Fruit fly (Drosophila melanogaster): ENCODE measurements around the gene CG42655.

Gene CG42655

DNA sequence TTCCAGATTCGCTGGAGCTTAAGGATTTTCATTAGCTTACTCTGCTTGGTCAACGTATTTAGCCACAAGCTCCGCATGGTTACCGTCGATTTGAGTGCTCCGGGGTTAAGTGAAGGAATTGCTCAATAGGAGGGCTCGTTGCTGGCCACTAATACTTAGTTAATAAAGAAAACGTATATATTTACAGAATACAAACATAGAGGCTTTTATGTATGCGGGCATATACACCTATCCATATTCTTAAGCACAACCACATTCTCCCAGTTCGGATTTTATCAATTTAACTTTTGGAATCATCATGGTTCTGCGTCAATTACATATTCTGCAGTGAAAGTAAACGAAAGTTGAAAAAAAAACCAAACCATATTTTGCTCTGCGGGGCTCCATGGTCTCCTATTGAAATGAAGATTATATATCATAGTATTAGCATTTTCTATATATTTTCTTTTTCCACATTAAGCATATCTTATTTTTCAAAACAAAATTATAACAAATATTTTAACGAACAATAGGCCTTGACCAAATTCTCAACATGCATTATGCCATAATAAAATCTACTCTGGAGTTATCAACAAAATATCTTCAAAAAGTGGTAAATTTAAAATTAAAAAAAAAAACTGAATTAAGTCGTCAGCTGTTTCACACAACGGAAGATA, 46.7 kb upstream of the CG42655 start, which contains the start of the genes Tom20 and Gabat (continued):
- TF ChIP-seq CG5245 (GFP tag; optimal IDR thresholded peaks at IDR 0.05): no peak
- TF ChIP-seq HLHmδ (GFP tag; optimal IDR thresholded peaks at IDR 0.05): no peak
- TF ChIP-seq Bgb (GFP tag; IDR thresholded peaks at IDR 0.05; ENCODE audit: partially characterized antibody): no peak
- no peak for TF ChIP-seq cwo (GFP tag; optimal IDR thresholded peaks at IDR 0.05)
- no peak for TF ChIP-seq CG7556 (GFP tag; optimal IDR thresholded peaks at IDR 0.05)
- TF ChIP-seq ttk (GFP tag; IDR thresholded peaks at IDR 0.05): no peak
- no peak for TF ChIP-seq CG1602 (GFP tag; optimal IDR thresholded peaks at IDR 0.05)
- TF ChIP-seq vvl (GFP tag; IDR thresholded peaks at IDR 0.05): no peak
- TF ChIP-seq fd96Cb (tag; optimal IDR thresholded peaks at IDR 0.05): no peak
- TF ChIP-seq tup (GFP tag; optimal IDR thresholded peaks at IDR 0.05): no peak
- no peak for TF ChIP-seq bab2 (GFP tag; optimal IDR thresholded peaks at IDR 0.05)
- TF ChIP-seq lola (GFP tag; optimal IDR thresholded peaks at IDR 0.05): peak in 1 of 3 experiments; percentile 43
- no peak for TF ChIP-seq phol (tag; optimal IDR thresholded peaks at IDR 0.05)
- TF ChIP-seq crc (GFP tag; optimal IDR thresholded peaks at IDR 0.05): no peak
- no peak for TF ChIP-seq CG9609 (GFP tag; optimal IDR thresholded peaks at IDR 0.05)
- no peak for TF ChIP-seq gce (GFP tag; IDR thresholded peaks at IDR 0.05)
- no peak for TF ChIP-seq NK7.1 (GFP tag; optimal IDR thresholded peaks at IDR 0.05)
- TF ChIP-seq fd3F (GFP tag; optimal IDR thresholded peaks at IDR 0.05): peak; percentile 12
- TF ChIP-seq Side (GFP tag; optimal IDR thresholded peaks at IDR 0.05): no peak
- TF ChIP-seq Aef1 (GFP tag; IDR thresholded peaks at IDR 0.05): no peak
- TF ChIP-seq al (GFP tag; IDR thresholded peaks at IDR 0.05): no peak
- TF ChIP-seq row (GFP tag; IDR thresholded peaks at IDR 0.05): peak; percentile 48
- no peak for TF ChIP-seq CG7745 (tag; optimal IDR thresholded peaks at IDR 0.05)
- no peak for TF ChIP-seq CG43689 (GFP tag; IDR thresholded peaks at IDR 0.05)
- peak; percentile 9 for TF ChIP-seq Fer3 (tag; optimal IDR thresholded peaks at IDR 0.05)
- TF ChIP-seq CG42726 (GFP tag; IDR thresholded peaks at IDR 0.05; ENCODE audit: partially characterized antibody): no peak
- peak; percentile 5 for TF ChIP-seq unpg (GFP tag; optimal IDR thresholded peaks at IDR 0.05)
- TF ChIP-seq toy (GFP tag; IDR thresholded peaks at IDR 0.05): no peak
- TF ChIP-seq CG15479 (GFP tag; optimal IDR thresholded peaks at IDR 0.05): no peak
- no peak for TF ChIP-seq CG12236 (GFP tag; optimal IDR thresholded peaks at IDR 0.05)
- TF ChIP-seq Hsf (GFP tag; optimal IDR thresholded peaks at IDR 0.05): no peak
- TF ChIP-seq Stat92E (GFP tag; optimal IDR thresholded peaks at IDR 0.05): no peak
- peak; percentile 41 for TF ChIP-seq MESR4 (GFP tag; optimal IDR thresholded peaks at IDR 0.05)
- no peak for TF ChIP-seq emc (GFP tag; optimal IDR thresholded peaks at IDR 0.05)
- no peak for TF ChIP-seq CG34224 (GFP tag; IDR thresholded peaks at IDR 0.05; ENCODE audit: partially characterized antibody)
- TF ChIP-seq zf30C (GFP tag; optimal IDR thresholded peaks at IDR 0.05): no peak
- TF ChIP-seq zfh1 (GFP tag; IDR thresholded peaks at IDR 0.05): no peak
- no peak for TF ChIP-seq pum (GFP tag; optimal IDR thresholded peaks at IDR 0.05)
- TF ChIP-seq CG3838 (GFP tag; optimal IDR thresholded peaks at IDR 0.05): no peak
- TF ChIP-seq CG3726 (GFP tag; IDR thresholded peaks at IDR 0.05): no peak
- TF ChIP-seq ap (GFP tag; IDR thresholded peaks at IDR 0.05): no peak
- TF ChIP-seq BEAF-32 (GFP tag; optimal IDR thresholded peaks at IDR 0.05): no peak
- no peak for TF ChIP-seq CG15696 (tag; optimal IDR thresholded peaks at IDR 0.05)
- TF ChIP-seq cad (GFP tag; optimal IDR thresholded peaks at IDR 0.05): no peak
- no peak for TF ChIP-seq CG14965 (GFP tag; optimal IDR thresholded peaks at IDR 0.05; ENCODE audit: borderline replicate concordance)
- no peak for TF ChIP-seq pan (optimal IDR thresholded peaks at IDR 0.05)
- TF ChIP-seq pan (GFP tag; optimal IDR thresholded peaks at IDR 0.05 in 1 of 2, IDR thresholded peaks at IDR 0.05 in 1 of 2): peak in 1 of 2 experiments; percentile 42
- TF ChIP-seq CG13287 (GFP tag; IDR thresholded peaks at IDR 0.05; ENCODE audit: partially characterized antibody): no peak
- no peak for TF ChIP-seq CG10147 (GFP tag; optimal IDR thresholded peaks at IDR 0.05)
- TF ChIP-seq exex (tag; optimal IDR thresholded peaks at IDR 0.05): peak; percentile 13
